Worm (Caenorhabditis elegans) whole organism, late embryonic: Measurements from ENCODE around the gene spon-1.

Source experiments
- F13H6.1 ChIP-seq: sonication (generic microtip); optimal IDR thresholded peaks from 2 replicates; lab custom pipeline; 2016; ENCODE audit warnings: missing genetic modification characterization, missing compliant biosample characterization
- ahr-1 ChIP-seq: sonication (generic microtip); optimal IDR thresholded peaks from 2 replicates; lab custom pipeline; 2016; ENCODE audit warnings: missing genetic modification characterization, missing compliant biosample characterization
- ama-1 ChIP-seq: fragments of 150-350 bp; optimal IDR thresholded peaks from 2 replicates; lab custom pipeline; 2014
- ceh-6 ChIP-seq: fragments of 200-800 bp; sonication (Bioruptor generic); optimal IDR thresholded peaks from 2 replicates; lab custom pipeline; 2018; ENCODE audit warnings: mild to moderate bottlenecking, missing genetic modification characterization, missing compliant biosample characterization
- dve-1 ChIP-seq: sonication (generic microtip); optimal IDR thresholded peaks from 2 replicates; lab custom pipeline; 2017; ENCODE audit warnings: antibody characterized with exemption, mild to moderate bottlenecking, missing genetic modification characterization, missing compliant biosample characterization
- fkh-10 ChIP-seq: fragments of 150-350 bp; optimal IDR thresholded peaks from 2 replicates; lab custom pipeline; 2014; ENCODE audit warnings: missing biosample characterization, missing genetic modification reagents, missing genetic modification characterization
- mec-3 ChIP-seq: sonication (generic microtip); optimal IDR thresholded peaks from 2 replicates; lab custom pipeline; 2016; ENCODE audit warnings: borderline replicate concordance, missing genetic modification characterization, missing compliant biosample characterization
- nfya-1 ChIP-seq: sonication (generic microtip); optimal IDR thresholded peaks from 2 replicates; lab custom pipeline; 2017; ENCODE audit warnings: missing genetic modification characterization, mild to moderate bottlenecking, missing compliant biosample characterization, antibody characterized with exemption, moderate library complexity
- nhr-232 ChIP-seq: sonication (generic microtip); optimal IDR thresholded peaks from 2 replicates; lab custom pipeline; 2016; ENCODE audit warnings: missing genetic modification characterization, missing compliant biosample characterization
- odd-2 ChIP-seq: sonication (generic microtip); optimal IDR thresholded peaks from 2 replicates; lab custom pipeline; 2017; ENCODE audit warnings: antibody characterized with exemption, mild to moderate bottlenecking, missing genetic modification characterization, missing compliant biosample characterization
- rnt-1 ChIP-seq: sonication (generic microtip); optimal IDR thresholded peaks from 2 replicates; lab custom pipeline; 2016; ENCODE audit warnings: missing genetic modification characterization, missing compliant biosample characterization

DNA sequence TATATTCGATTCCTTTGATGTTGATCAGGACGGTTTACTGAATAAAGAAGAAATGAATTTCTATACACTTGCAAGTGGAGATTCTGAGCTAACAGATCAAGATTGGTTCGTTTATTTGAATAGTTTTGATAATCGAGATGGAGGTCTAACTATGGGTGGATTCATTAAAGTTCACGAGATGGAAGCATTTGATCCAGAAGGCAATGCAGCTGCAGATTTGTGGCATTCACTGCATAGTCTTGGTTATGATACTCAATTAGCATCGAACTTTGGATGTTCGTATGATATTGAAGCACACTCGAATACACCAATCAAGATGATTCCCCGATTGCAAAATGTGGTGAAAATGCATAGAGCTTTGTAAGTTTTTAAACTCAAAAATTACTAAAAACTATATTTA lies 20.4 kb upstream of the spon-1 start:
- no peak for TF ChIP-seq F13H6.1
- TF ChIP-seq ceh-6 (GFP tag; lab: Kevin White, UChicago): no peak
- TF ChIP-seq nhr-232: no peak
- TF ChIP-seq nfya-1: no peak
- TF ChIP-seq mec-3 (tag; lab: Kevin White, UChicago): no peak
- TF ChIP-seq ama-1 (lab: Kevin White, UChicago): no peak
- no peak for TF ChIP-seq rnt-1 (tag; lab: Kevin White, UChicago)
- no peak for TF ChIP-seq fkh-10
- no peak for TF ChIP-seq ahr-1 (tag; lab: Kevin White, UChicago)
- no peak for TF ChIP-seq dve-1 (tag; lab: Kevin White, UChicago)
- no peak for TF ChIP-seq odd-2 (tag; lab: Kevin White, UChicago)
